Fruit fly (Drosophila melanogaster): ENCODE measurements around the gene Pitslre.

The Pitslre gene

dm6 chr3L:20771001-20771890, at the start of gene Pitslre, which contains the start of gene CG4042 (continued):
- no peak for TF ChIP-seq Dip3 (GFP tag; optimal IDR thresholded peaks at IDR 0.05)
- no peak for TF ChIP-seq Hr39 (optimal IDR thresholded peaks at IDR 0.05)
- peak; percentile 70; the same call in 2 of the 3 replicates for TF ChIP-seq CG34224 (GFP tag; IDR thresholded peaks at IDR 0.05; ENCODE audit: partially characterized antibody)
- TF ChIP-seq exex (tag; optimal IDR thresholded peaks at IDR 0.05): no peak
- no peak for TF ChIP-seq CG10274 (GFP tag; optimal IDR thresholded peaks at IDR 0.05)
- no peak for TF ChIP-seq Neu2 (GFP tag; optimal IDR thresholded peaks at IDR 0.05; ENCODE audit: borderline replicate concordance)
- no peak for TF ChIP-seq CG31388 (GFP tag; optimal IDR thresholded peaks at IDR 0.05)
- peak; percentile 29 for TF ChIP-seq Hsf (GFP tag; optimal IDR thresholded peaks at IDR 0.05)
- TF ChIP-seq lbe (GFP tag; optimal IDR thresholded peaks at IDR 0.05): peak; percentile 69
- peak; percentile 37 for TF ChIP-seq D19A (tag; optimal IDR thresholded peaks at IDR 0.05)
- TF ChIP-seq sug (tag; optimal IDR thresholded peaks at IDR 0.05): peak; percentile 6
- TF ChIP-seq CG30403 (GFP tag; optimal IDR thresholded peaks at IDR 0.05): peak; percentile 76
- peak; percentile 71 for TF ChIP-seq hbn (GFP tag; IDR thresholded peaks at IDR 0.05; ENCODE audit: partially characterized antibody)
- TF ChIP-seq lmd (GFP tag; IDR thresholded peaks at IDR 0.05): 0 out of 2 replicates have a peak, but pooled peaks have one; percentile 17
- no peak for TF ChIP-seq toy (GFP tag; IDR thresholded peaks at IDR 0.05)
- no peak for TF ChIP-seq Drgx (GFP tag; IDR thresholded peaks at IDR 0.05)
- TF ChIP-seq HLH3B (GFP tag; IDR thresholded peaks at IDR 0.05): no peak
- TF ChIP-seq fd102C (GFP tag; optimal IDR thresholded peaks at IDR 0.05): no peak
- TF ChIP-seq CG15011 (GFP tag; optimal IDR thresholded peaks at IDR 0.05): no peak
- no peak for TF ChIP-seq CG4282 (GFP tag; optimal IDR thresholded peaks at IDR 0.05)
- TF ChIP-seq sqz (GFP tag; optimal IDR thresholded peaks at IDR 0.05): no peak
- no peak for TF ChIP-seq Optix (GFP tag; IDR thresholded peaks at IDR 0.05)
- TF ChIP-seq NC2α (GFP tag; optimal IDR thresholded peaks at IDR 0.05): no peak
- peak; percentile 55 for TF ChIP-seq CG17359 (tag; optimal IDR thresholded peaks at IDR 0.05)
- TF ChIP-seq CG43689 (GFP tag; IDR thresholded peaks at IDR 0.05): no peak
- peak; percentile 14 for TF ChIP-seq CG8290 (GFP tag; optimal IDR thresholded peaks at IDR 0.05)
- TF ChIP-seq CG8290 (tag; optimal IDR thresholded peaks at IDR 0.05): peak in 1 of 2 experiments; percentile 28
- peak; percentile 2 for TF ChIP-seq vfl (GFP tag; optimal IDR thresholded peaks at IDR 0.05)
- 0 out of 2 replicates have a peak, but pooled peaks have one; percentile 23 for TF ChIP-seq ap (GFP tag; IDR thresholded peaks at IDR 0.05)
- TF ChIP-seq Myb (GFP tag; optimal IDR thresholded peaks at IDR 0.05): no peak
- TF ChIP-seq Sin3A (optimal IDR thresholded peaks at IDR 0.05): peak; percentile 52
- no peak for TF ChIP-seq CG15479 (GFP tag; optimal IDR thresholded peaks at IDR 0.05)
- TF ChIP-seq Asciz (GFP tag; optimal IDR thresholded peaks at IDR 0.05): peak; percentile 22
- no peak for TF ChIP-seq CTCF (GFP tag; optimal IDR thresholded peaks at IDR 0.05)
- TF ChIP-seq CG12219 (GFP tag; optimal IDR thresholded peaks at IDR 0.05): no peak
- TF ChIP-seq crp (GFP tag; optimal IDR thresholded peaks at IDR 0.05): peak; percentile 95 to 96
- no peak for TF ChIP-seq Gsc (GFP tag; IDR thresholded peaks at IDR 0.05)
- peak; percentile 57 for TF ChIP-seq lilli (GFP tag; optimal IDR thresholded peaks at IDR 0.05)
- peak; percentile 51 for TF ChIP-seq CG13424 (tag; optimal IDR thresholded peaks at IDR 0.05)
- TF ChIP-seq CG7786 (GFP tag; optimal IDR thresholded peaks at IDR 0.05): no peak
- TF ChIP-seq Dfd (GFP tag; optimal IDR thresholded peaks at IDR 0.05): no peak
- TF ChIP-seq CG12744 (GFP tag; optimal IDR thresholded peaks at IDR 0.05): no peak
- TF ChIP-seq E2f1 (GFP tag; IDR thresholded peaks at IDR 0.05): peak; percentile 34; the same call in 1 of the 2 replicates
- no peak for TF ChIP-seq CG17568 (GFP tag; optimal IDR thresholded peaks at IDR 0.05)
- TF ChIP-seq CG13296 (GFP tag; optimal IDR thresholded peaks at IDR 0.05): peak; percentile 47
- peak; percentile 60 for TF ChIP-seq CG2712 (tag; optimal IDR thresholded peaks at IDR 0.05)
- no peak for TF ChIP-seq CG2875 (GFP tag; optimal IDR thresholded peaks at IDR 0.05)
- TF ChIP-seq CG1024 (GFP tag; IDR thresholded peaks at IDR 0.05): no peak
- TF ChIP-seq ato (GFP tag; IDR thresholded peaks at IDR 0.05; ENCODE audit: partially characterized antibody): peak; percentile 21; the same call in 1 of the 2 replicates
- TF ChIP-seq Atf3 (GFP tag; optimal IDR thresholded peaks at IDR 0.05): no peak
- TF ChIP-seq Dref (GFP tag; IDR thresholded peaks at IDR 0.05): no peak

Measured in whole organism, embryonic.